Worm (Caenorhabditis elegans) whole organism, late embryonic: ENCODE results near the gene bra-1.

Source experiments
- C38D4.7 ChIP-seq: fragments of 200-800 bp; sonication (Bioruptor generic); optimal IDR thresholded peaks from 2 replicates; lab custom pipeline; 2018; ENCODE audit warnings: mild to moderate bottlenecking, missing genetic modification characterization, moderate library complexity, missing compliant biosample characterization
- K02D7.2 ChIP-seq: sonication (generic microtip); optimal IDR thresholded peaks from 2 replicates; lab custom pipeline; 2017; ENCODE audit warnings: mild to moderate bottlenecking, missing genetic modification characterization, missing compliant biosample characterization
- Y22D7AL.16 ChIP-seq: sonication (generic microtip); optimal IDR thresholded peaks from 2 replicates; lab custom pipeline; 2016; ENCODE audit warnings: missing genetic modification characterization, missing compliant biosample characterization
- ceh-18 ChIP-seq: sonication (generic microtip); optimal IDR thresholded peaks from 2 replicates; lab custom pipeline; 2016; ENCODE audit warnings: missing genetic modification characterization, missing compliant biosample characterization
- ceh-19 ChIP-seq: fragments of 200-800 bp; sonication (Bioruptor generic); optimal IDR thresholded peaks from 2 replicates; lab custom pipeline; 2018; ENCODE audit warnings: mild to moderate bottlenecking, missing genetic modification characterization, missing compliant biosample characterization
- ceh-24 ChIP-seq: sonication (generic microtip); optimal IDR thresholded peaks from 2 replicates; lab custom pipeline; 2016; ENCODE audit warnings: mild to moderate bottlenecking, missing genetic modification characterization, missing compliant biosample characterization
- ceh-30 ChIP-seq: fragments of 150-350 bp; optimal IDR thresholded peaks from 2 replicates; lab custom pipeline; 2014; ENCODE audit warnings: missing biosample characterization, missing genetic modification characterization
- ceh-34 ChIP-seq: sonication (generic microtip); optimal IDR thresholded peaks from 2 replicates; lab custom pipeline; 2016; ENCODE audit warnings: mild to moderate bottlenecking, missing genetic modification characterization, missing compliant biosample characterization
- ceh-45 ChIP-seq: fragments of 200-800 bp; sonication (Bioruptor generic); IDR thresholded peaks from 2 replicates; pipeline ENCODE4 v1.3.6; 2022; ENCODE audit warnings: missing genetic modification reagents, missing genetic modification characterization, missing compliant biosample characterization
- che-1 ChIP-seq: sonication (generic microtip); optimal IDR thresholded peaks from 2 replicates; lab custom pipeline; 2016; ENCODE audit warnings: mild to moderate bottlenecking, missing genetic modification characterization, missing compliant biosample characterization
- dve-1 ChIP-seq: sonication (generic microtip); optimal IDR thresholded peaks from 2 replicates; lab custom pipeline; 2017; ENCODE audit warnings: antibody characterized with exemption, mild to moderate bottlenecking, missing genetic modification characterization, missing compliant biosample characterization
- elt-2 ChIP-seq: sonication (generic microtip); optimal IDR thresholded peaks from 2 replicates; lab custom pipeline; 2016; ENCODE audit warnings: missing genetic modification reagents, missing genetic modification characterization, missing compliant biosample characterization
- elt-4 ChIP-seq: sonication (generic microtip); optimal IDR thresholded peaks from 2 replicates; lab custom pipeline; 2016; ENCODE audit warnings: missing genetic modification characterization, missing compliant biosample characterization
- fax-1 ChIP-seq: sonication (generic microtip); optimal IDR thresholded peaks from 2 replicates; lab custom pipeline; 2016; ENCODE audit warnings: missing genotype, missing genetic modification characterization, missing compliant biosample characterization
- fkh-6 ChIP-seq: sonication (generic microtip); optimal IDR thresholded peaks from 2 replicates; lab custom pipeline; 2016; ENCODE audit warnings: missing genetic modification characterization, missing compliant biosample characterization
- hlh-15 ChIP-seq: sonication (generic microtip); optimal IDR thresholded peaks from 2 replicates; lab custom pipeline; 2016; ENCODE audit warnings: missing genetic modification characterization, missing compliant biosample characterization
- hlh-6 ChIP-seq: sonication (generic microtip); optimal IDR thresholded peaks from 2 replicates; lab custom pipeline; 2016; ENCODE audit warnings: missing genotype, missing genetic modification characterization, missing compliant biosample characterization
- mec-3 ChIP-seq: sonication (generic microtip); optimal IDR thresholded peaks from 2 replicates; lab custom pipeline; 2016; ENCODE audit warnings: borderline replicate concordance, missing genetic modification characterization, missing compliant biosample characterization
- nfya-1 ChIP-seq: sonication (generic microtip); optimal IDR thresholded peaks from 2 replicates; lab custom pipeline; 2017; ENCODE audit warnings: missing genetic modification characterization, mild to moderate bottlenecking, missing compliant biosample characterization, antibody characterized with exemption, moderate library complexity
- nhr-11 ChIP-seq: fragments of 150-350 bp; optimal IDR thresholded peaks from 2 replicates; lab custom pipeline; 2014; ENCODE audit warnings: missing biosample characterization, missing genetic modification characterization
- npax-4 ChIP-seq: sonication (generic microtip); optimal IDR thresholded peaks from 2 replicates; lab custom pipeline; 2016; ENCODE audit warnings: missing genetic modification characterization, missing compliant biosample characterization
- pag-3 ChIP-seq: sonication (generic microtip); optimal IDR thresholded peaks from 2 replicates; lab custom pipeline; 2016; ENCODE audit warnings: missing compliant biosample characterization, missing genetic modification characterization, borderline replicate concordance
- pax-1 ChIP-seq: fragments of 150-350 bp; optimal IDR thresholded peaks from 2 replicates; lab custom pipeline; 2014; ENCODE audit warnings: missing biosample characterization, missing genetic modification characterization
- sdc-2 ChIP-seq: sonication (generic microtip); optimal IDR thresholded peaks from 2 replicates; lab custom pipeline; 2016; ENCODE audit warnings: missing genotype, missing genetic modification characterization, missing compliant biosample characterization
- syd-9 ChIP-seq: sonication (generic microtip); optimal IDR thresholded peaks from 2 replicates; lab custom pipeline; 2016; ENCODE audit warnings: mild to moderate bottlenecking, missing genetic modification characterization, moderate library complexity, missing compliant biosample characterization
- ttx-3 ChIP-seq: sonication (generic microtip); optimal IDR thresholded peaks from 2 replicates; lab custom pipeline; 2016; ENCODE audit warnings: missing genetic modification reagents, missing genetic modification characterization, missing compliant biosample characterization
- unc-42 ChIP-seq: sonication (generic microtip); optimal IDR thresholded peaks from 2 replicates; lab custom pipeline; 2016; ENCODE audit warnings: missing genotype, missing genetic modification characterization, missing compliant biosample characterization
- unc-55 ChIP-seq: sonication (generic microtip); optimal IDR thresholded peaks from 2 replicates; lab custom pipeline; 2017; ENCODE audit warnings: missing biosample characterization, missing genetic modification reagents, missing genetic modification characterization
- ztf-16 ChIP-seq: sonication (generic microtip); optimal IDR thresholded peaks from 2 replicates; lab custom pipeline; 2017; ENCODE audit warnings: missing genetic modification characterization, missing compliant biosample characterization

Gene bra-1

ce11 chrX:13603826-13604225, 5.6 kb downstream of the bra-1 start, which contains the start of gene F54B11.8:
TSS of gene F54B11.8 (minus strand) at chrX:13603926.
- no peak for TF ChIP-seq ttx-3 (tag; lab: Kevin White, UChicago)

- peak; percentile 40 for TF ChIP-seq ceh-18 (tag; lab: Kevin White, UChicago)
- no peak for TF ChIP-seq dve-1 (tag; lab: Kevin White, UChicago)
- peak; percentile 96 for TF ChIP-seq sdc-2 (tag; lab: Kevin White, UChicago)
Measured at ce11 chrX:13604946-13605617, 6.8 kb downstream of the bra-1 start, which contains the start of gene F54B11.9. TSS of gene F54B11.9 (plus strand) at chrX:13605567.

- no peak for TF ChIP-seq elt-2 (tag; lab: Kevin White, UChicago)
- TF ChIP-seq mec-3 (tag; lab: Kevin White, UChicago): no peak
- no peak for TF ChIP-seq fax-1 (tag; lab: Kevin White, UChicago)
- no peak for TF ChIP-seq ceh-19 (GFP tag; lab: Kevin White, UChicago)
- no peak for TF ChIP-seq pax-1 (tag; lab: Kevin White, UChicago)
- no peak for TF ChIP-seq dve-1 (tag; lab: Kevin White, UChicago)
- no peak for TF ChIP-seq C38D4.7 (GFP tag; lab: Kevin White, UChicago)
Measured at ce11 chrX:13605854-13606253, 7.6 kb downstream of the bra-1 start.

- TF ChIP-seq elt-4: no peak
- no peak for TF ChIP-seq dve-1 (tag; lab: Kevin White, UChicago)
- TF ChIP-seq unc-42 (tag; lab: Kevin White, UChicago): peak; percentile 14
- no peak for TF ChIP-seq ceh-30 (tag; lab: Kevin White, UChicago)
Measured at ce11 chrX:13610040-13610439, 11.8 kb downstream of the bra-1 start.

- TF ChIP-seq C38D4.7 (GFP tag; lab: Kevin White, UChicago): no peak
- no peak for TF ChIP-seq hlh-15 (tag; lab: Kevin White, UChicago)
- TF ChIP-seq pag-3 (tag; lab: Kevin White, UChicago): no peak
- TF ChIP-seq ceh-34 (tag; lab: Kevin White, UChicago): no peak
- no peak for TF ChIP-seq nhr-11 (tag; lab: Kevin White, UChicago)
- no peak for TF ChIP-seq hlh-6 (tag; lab: Kevin White, UChicago)
- TF ChIP-seq Y22D7AL.16: no peak
- no peak for TF ChIP-seq nfya-1 (tag; lab: Kevin White, UChicago)
- no peak for TF ChIP-seq syd-9 (tag; lab: Kevin White, UChicago)
- no peak for TF ChIP-seq ceh-19 (GFP tag; lab: Kevin White, UChicago)
- no peak for TF ChIP-seq fkh-6
- TF ChIP-seq unc-55 (GFP tag; lab: Kevin White, UChicago): no peak
- TF ChIP-seq pax-1 (tag; lab: Kevin White, UChicago): no peak
- TF ChIP-seq K02D7.2 (tag; lab: Kevin White, UChicago): no peak
- no peak for TF ChIP-seq npax-4 (tag; lab: Kevin White, UChicago)
- no peak for TF ChIP-seq ceh-24
Measured at ce11 chrX:13615181-13615580, 16.9 kb downstream of the bra-1 start.

- TF ChIP-seq ceh-45 (no peak), che-1 (tag; lab: Kevin White, UChicago) (no peak), ztf-16 (tag; lab: Kevin White, UChicago) (no peak), pax-1 (tag; lab: Kevin White, UChicago) (no peak), fax-1 (tag; lab: Kevin White, UChicago) (no peak)
Measured at ce11 chrX:13618574-13618973, 20.3 kb downstream of the bra-1 start, which contains the start of gene nlp-53. TSS of gene nlp-53 (plus strand) at chrX:13618874.
